Fruit fly (Drosophila melanogaster) whole organism: ENCODE data around the gene Or65a.

Experiments used
- pan ChIP-seq: fragments of >200 bp; optimal IDR thresholded peaks from 2 replicates; lab custom pipeline; 2017
- usp ChIP-seq: fragments of >200 bp; optimal IDR thresholded peaks from 2 replicates; lab custom pipeline; 2017; ENCODE audit warnings: missing biosample characterization, missing genetic modification characterization, mixed read lengths

dm6 chr3L:6355032-6355431, 34.6 kb downstream of the Or65a start:
- TF ChIP-seq pan (lab: Kevin White, UChicago): no peak
- no peak for TF ChIP-seq usp (GFP tag; lab: Kevin White, UChicago)
